Worm (Caenorhabditis elegans) whole organism, dauer: Measurements from ENCODE around the gene C29A12.6.

Experiments used
- unc-62 ChIP-seq: sonication (generic microtip); optimal IDR thresholded peaks from 2 replicates; lab custom pipeline; 2017; ENCODE audit warnings: missing biosample characterization, missing genetic modification reagents, missing genetic modification characterization

The C29A12.6 gene

ce11 chrV:10839398-10839797 is 7.6 kb upstream of the C29A12.6 start:
- TF ChIP-seq unc-62 = no peak

ce11 chrV:10854197-10854596 is 7.2 kb downstream of the C29A12.6 start:
- no peak for TF ChIP-seq unc-62

DNA sequence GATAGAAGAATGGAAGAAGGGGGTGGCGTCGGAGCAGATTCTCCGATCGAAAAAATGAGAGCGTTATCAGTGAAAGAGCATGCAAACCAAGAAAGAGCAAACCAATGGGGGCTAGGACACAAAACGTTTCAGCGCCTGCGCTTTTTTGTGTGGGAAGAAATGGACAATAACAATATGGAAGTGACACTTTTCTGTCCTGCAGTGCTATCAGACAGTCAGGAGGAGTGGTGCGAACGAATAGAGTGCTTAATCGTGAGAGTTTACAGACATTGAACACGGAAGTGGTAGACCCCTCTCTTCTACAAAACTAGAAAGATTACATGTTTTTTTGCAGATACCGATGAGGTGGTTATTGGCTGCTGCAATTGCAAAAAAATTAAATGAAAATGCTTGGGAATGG is 8.4 kb downstream of the C29A12.6 start:
- TF ChIP-seq unc-62 = no peak

DNA sequence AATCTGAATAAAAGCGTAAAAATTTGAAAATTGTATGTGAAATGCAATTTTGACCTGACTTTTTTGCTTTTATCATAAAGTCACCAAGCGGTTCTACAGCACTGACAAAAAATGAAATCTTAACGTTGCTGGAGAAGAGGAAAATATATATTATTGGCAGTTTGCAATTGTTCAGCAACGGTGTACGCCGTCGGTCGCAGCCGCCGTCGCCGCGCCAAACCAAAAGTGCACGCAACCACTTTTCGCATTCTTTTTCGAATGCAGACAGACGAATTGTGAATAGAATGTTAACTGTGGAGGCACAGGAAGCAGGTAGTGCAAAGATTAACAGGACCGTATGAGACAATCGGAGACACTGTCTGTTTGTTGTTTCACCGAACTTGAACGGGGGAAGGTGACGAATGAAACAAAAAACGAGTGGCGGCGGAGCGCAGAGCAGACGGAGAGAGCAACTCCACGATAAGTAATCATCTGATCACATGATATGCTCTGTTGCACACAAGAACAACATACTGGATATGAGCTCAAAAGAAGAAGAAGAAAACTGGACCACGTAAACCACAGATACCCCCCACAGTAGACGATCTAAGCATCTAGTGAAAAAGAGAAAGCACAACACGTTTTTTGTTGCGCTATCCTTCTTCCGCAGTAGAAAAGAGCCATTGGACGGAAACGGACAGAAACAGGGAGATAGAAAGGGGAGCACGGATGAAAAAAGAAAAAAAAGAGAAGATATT is 10.1 kb downstream of the C29A12.6 start:
- TF ChIP-seq unc-62 = no peak

DNA sequence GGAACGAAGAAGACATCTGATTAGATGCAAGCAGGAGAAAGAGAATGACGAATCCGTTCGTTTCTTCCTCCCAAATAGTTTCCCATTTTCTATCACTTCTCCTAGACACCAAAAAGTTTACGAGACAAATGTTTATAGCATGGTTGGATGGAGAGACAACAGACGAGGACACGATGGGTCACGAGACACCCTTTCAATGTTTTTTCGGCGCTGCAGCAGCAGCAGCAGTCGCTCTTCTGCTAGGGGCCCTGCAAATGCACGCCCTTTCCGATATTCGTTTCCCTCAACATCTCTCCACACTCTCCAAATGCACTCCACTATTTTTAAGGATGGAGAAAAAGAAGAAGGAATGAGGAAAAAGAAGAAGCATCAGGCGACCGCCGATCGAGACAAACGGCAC is 11.3 kb downstream of the C29A12.6 start:
- no peak for TF ChIP-seq unc-62

ce11 chrV:10859048-10859637 is 12.2 kb downstream of the C29A12.6 start:
- no peak for TF ChIP-seq unc-62

- no peak for TF ChIP-seq unc-62
Observed at ce11 chrV:10859775-10860174, 12.8 kb downstream of the C29A12.6 start.

DNA sequence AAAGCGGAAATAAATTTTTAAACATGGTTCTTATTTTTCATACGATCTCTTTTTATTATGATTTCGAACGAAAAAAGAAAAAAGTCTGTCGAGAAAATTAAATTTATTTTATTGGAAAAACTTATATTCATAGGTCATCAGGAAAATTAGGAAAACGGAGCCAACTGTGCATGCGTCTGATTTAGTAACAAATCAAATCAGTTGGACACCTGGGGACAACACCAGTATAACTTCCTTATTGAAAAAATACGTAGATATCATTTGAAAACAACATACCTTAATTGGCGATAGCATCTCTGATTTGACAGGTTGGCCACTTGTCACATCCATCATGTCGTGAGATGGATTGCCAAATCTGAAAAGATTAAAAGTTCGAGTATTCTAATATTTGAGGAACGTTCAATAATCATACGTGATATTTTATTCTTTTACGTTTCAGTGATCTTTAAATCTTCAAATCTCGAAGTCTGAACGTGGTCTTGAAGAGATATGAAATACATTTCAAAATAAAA is 13.6 kb downstream of the C29A12.6 start:
- no peak for TF ChIP-seq unc-62

DNA sequence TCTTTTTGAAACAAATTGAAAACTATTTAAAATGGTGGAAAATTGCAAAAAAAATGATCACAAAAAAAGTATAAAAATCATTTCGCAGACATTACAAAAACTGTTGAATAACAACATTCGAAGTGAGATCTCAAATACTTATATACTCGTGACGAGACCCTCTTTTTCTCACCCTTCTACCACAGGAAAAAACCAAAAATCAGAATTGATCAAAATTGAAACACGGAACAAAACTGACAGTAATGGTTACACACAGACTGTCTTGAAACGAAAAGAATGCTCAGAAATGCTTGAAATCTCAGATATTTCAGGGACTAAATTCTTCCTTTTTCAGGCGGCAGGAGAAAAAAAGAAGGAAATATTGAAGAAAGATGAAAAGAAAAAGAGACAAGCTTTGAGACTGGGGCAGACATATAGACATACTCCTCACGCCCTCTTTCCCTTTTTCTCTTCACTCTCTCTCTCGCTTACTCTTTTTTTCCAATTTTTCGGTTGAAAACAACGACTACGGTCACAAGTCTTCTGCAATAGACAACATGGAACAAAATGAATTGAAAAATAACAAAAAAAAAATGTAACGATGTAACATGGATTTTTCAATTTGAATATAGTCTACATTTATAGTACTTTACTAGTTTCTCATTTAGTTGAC is 14.7 kb downstream of the C29A12.6 start:
- TF ChIP-seq unc-62 = no peak

ce11 chrV:10862457-10863097 is 15.6 kb downstream of the C29A12.6 start:
- TF ChIP-seq unc-62 = no peak

DNA sequence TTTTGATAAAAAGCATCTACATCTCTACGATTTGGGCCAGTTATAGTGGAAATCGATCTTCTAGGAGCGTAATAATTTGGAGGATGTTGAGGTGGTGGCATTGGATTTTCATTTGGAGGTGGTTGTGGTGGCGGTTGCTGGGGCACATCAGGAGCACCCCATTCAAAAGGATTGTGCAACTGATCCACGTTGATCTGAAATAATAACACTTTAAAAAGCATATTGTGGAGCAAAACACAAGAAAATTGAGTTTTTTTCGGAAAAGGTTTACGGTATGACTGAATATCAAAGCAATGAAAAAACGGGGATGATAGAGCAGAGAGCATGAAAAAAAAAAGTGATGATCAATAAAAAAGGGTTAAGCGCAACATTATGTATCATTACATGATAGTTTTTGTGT is 18.6 kb downstream of the C29A12.6 start, which contains the start of gene saeg-1:
saeg-1 (minus strand) TSS at position 101 of the 400 bp plus-strand sequence.
- TF ChIP-seq unc-62 = no peak

DNA sequence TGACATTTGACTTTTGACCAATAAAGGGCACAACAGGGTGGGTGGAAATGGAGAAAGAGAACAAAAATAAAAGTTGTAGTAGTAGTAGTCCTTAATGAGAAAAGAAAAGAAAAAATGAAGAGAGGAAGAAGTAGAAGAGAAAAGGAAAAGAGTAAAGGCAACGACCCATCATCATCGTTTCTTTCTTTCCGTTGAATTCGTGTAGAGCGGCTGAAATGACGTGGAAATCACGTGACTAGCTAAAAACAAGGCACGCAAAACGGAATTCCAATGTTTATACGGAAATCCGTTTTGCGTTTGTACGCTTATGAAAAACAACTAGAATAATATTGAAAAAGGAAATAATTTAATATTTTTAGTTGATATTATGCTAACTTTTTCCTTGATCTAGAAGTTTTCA is 20.6 kb downstream of the C29A12.6 start:
- TF ChIP-seq unc-62 = no peak

ce11 chrV:10870050-10870449 is 23.1 kb downstream of the C29A12.6 start:
- no peak for TF ChIP-seq unc-62

- TF ChIP-seq unc-62 = no peak
Observed at ce11 chrV:10871457-10871861, 24.5 kb downstream of the C29A12.6 start.

ce11 chrV:10873190-10873589 is 26.2 kb downstream of the C29A12.6 start:
- no peak for TF ChIP-seq unc-62

DNA sequence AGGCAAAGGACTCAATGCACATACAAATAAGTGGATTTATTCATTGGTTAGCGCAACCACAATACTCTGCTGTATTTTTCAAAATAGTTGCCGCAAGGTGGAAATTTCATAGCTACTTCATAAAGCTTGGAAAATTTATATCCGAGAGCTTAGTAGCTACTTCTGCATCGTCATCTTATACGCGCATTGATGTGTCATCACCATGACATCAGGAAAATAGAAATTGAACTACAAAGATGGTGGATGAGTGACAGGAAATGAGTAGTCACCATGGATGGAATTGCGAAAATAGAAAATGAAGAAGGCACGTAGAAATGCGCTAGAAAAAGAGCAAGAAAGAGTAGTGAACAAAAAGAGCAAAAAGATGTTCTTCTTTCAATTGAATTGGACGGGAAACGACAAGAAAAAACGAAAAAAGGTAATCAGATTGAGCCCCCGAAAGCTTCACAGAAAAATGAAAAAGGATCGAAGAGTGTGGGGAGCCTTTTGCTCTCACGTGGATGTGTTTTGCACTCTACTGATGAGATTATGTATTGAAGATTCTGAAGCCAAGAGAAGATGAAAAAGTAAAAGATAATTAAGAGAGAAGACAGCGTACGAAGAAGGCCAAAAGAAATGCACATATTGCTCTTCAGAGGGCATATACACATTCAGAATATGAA is 28.1 kb downstream of the C29A12.6 start:
- no peak for TF ChIP-seq unc-62

ce11 chrV:10876512-10876911 is 29.5 kb downstream of the C29A12.6 start:
- TF ChIP-seq unc-62 = no peak
